Worm (Caenorhabditis elegans) whole organism, L3 larva: Measurements from ENCODE around the gene F59B10.6.

Experiments used
- R02D3.7 ChIP-seq: fragments of 150-350 bp; optimal IDR thresholded peaks from 2 replicates; lab custom pipeline; 2014; ENCODE audit warnings: missing biosample characterization, missing genetic modification characterization
- aly-2 ChIP-seq: fragments of 150-350 bp; optimal IDR thresholded peaks from 2 replicates; lab custom pipeline; 2014; ENCODE audit warnings: missing biosample characterization, missing genetic modification characterization
- ama-1 ChIP-seq: fragments of 150-350 bp; optimal IDR thresholded peaks from 2 replicates; lab custom pipeline; 2018
- ceh-28 ChIP-seq: fragments of 150-350 bp; optimal IDR thresholded peaks from 2 replicates; lab custom pipeline; 2014; ENCODE audit warnings: missing biosample characterization, missing genetic modification reagents, missing genetic modification characterization
- daf-12 ChIP-seq: fragments of 150-350 bp; optimal IDR thresholded peaks from 2 replicates; lab custom pipeline; 2014; ENCODE audit warnings: missing biosample characterization, missing genetic modification reagents, missing genetic modification characterization
- egl-27 ChIP-seq: sonication (generic microtip); optimal IDR thresholded peaks from 4 replicates; lab custom pipeline; 2017; ENCODE audit warnings: missing biosample characterization, missing genetic modification reagents, missing genetic modification characterization
- egl-5 ChIP-seq: fragments of 150-350 bp; optimal IDR thresholded peaks from 2 replicates; lab custom pipeline; 2017; ENCODE audit warnings: missing biosample characterization, missing genetic modification reagents, missing genetic modification characterization, inconsistent platforms
- elt-1 ChIP-seq: fragments of 150-350 bp; optimal IDR thresholded peaks from 2 replicates; lab custom pipeline; 2014; ENCODE audit warnings: missing biosample characterization, missing genetic modification characterization
- elt-2 ChIP-seq: sonication (generic microtip); optimal IDR thresholded peaks from 2 replicates; lab custom pipeline; 2016; ENCODE audit warnings: missing genetic modification reagents, mild to moderate bottlenecking, missing genetic modification characterization, missing compliant biosample characterization
- elt-3 ChIP-seq, 3 experiments: fragments of 150-350 bp in 1 of 3; sonication (generic microtip) in 2 of 3; optimal IDR thresholded peaks; 2 replicates in 2 of 3; 4 replicates in 1 of 3; lab custom pipeline; 2014 to 2017; ENCODE audit warnings: missing biosample characterization in 3 of 3, missing genetic modification characterization in 3 of 3
- eor-1 ChIP-seq, 2 experiments: fragments of 150-350 bp; optimal IDR thresholded peaks; 2 replicates each; lab custom pipeline; 2014 to 2018; ENCODE audit warnings: missing biosample characterization in 2 of 2, missing genetic modification characterization in 2 of 2
- fkh-10 ChIP-seq: sonication (generic microtip); optimal IDR thresholded peaks from 2 replicates; lab custom pipeline; 2017; ENCODE audit warnings: missing biosample characterization, missing genetic modification reagents, missing genetic modification characterization
- fkh-2 ChIP-seq: fragments of 150-350 bp; optimal IDR thresholded peaks from 2 replicates; lab custom pipeline; 2014; ENCODE audit warnings: missing biosample characterization, missing genetic modification reagents, missing genetic modification characterization
- fos-1 ChIP-seq: fragments of 150-350 bp; optimal IDR thresholded peaks from 2 replicates; lab custom pipeline; 2014; ENCODE audit warnings: missing biosample characterization, missing genetic modification characterization
- hmg-11 ChIP-seq: sonication (generic microtip); optimal IDR thresholded peaks from 2 replicates; lab custom pipeline; 2016; ENCODE audit warnings: missing genetic modification characterization, missing compliant biosample characterization
- jun-1 ChIP-seq: fragments of 150-350 bp; optimal IDR thresholded peaks from 2 replicates; lab custom pipeline; 2014; ENCODE audit warnings: missing biosample characterization, missing genetic modification reagents, missing genetic modification characterization
- lin-15B ChIP-seq: fragments of 150-350 bp; optimal IDR thresholded peaks from 2 replicates; lab custom pipeline; 2014; ENCODE audit warnings: missing biosample characterization, missing genetic modification characterization
- lin-39 ChIP-seq: fragments of 150-350 bp; optimal IDR thresholded peaks from 2 replicates; lab custom pipeline; 2018; ENCODE audit warnings: missing biosample characterization, missing genetic modification reagents, missing genetic modification characterization
- lsy-12 ChIP-seq: sonication (generic microtip); optimal IDR thresholded peaks from 2 replicates; lab custom pipeline; 2016; ENCODE audit warnings: mild to moderate bottlenecking, missing genetic modification characterization, missing compliant biosample characterization
- mdl-1 ChIP-seq: fragments of 150-350 bp; optimal IDR thresholded peaks from 2 replicates; lab custom pipeline; 2014; ENCODE audit warnings: missing biosample characterization, missing genetic modification characterization
- mml-1 ChIP-seq: fragments of 150-350 bp; sonication (generic microtip); optimal IDR thresholded peaks from 3 replicates; lab custom pipeline; 2014; ENCODE audit warnings: missing biosample characterization, missing genetic modification characterization
- nfya-1 ChIP-seq: sonication (generic microtip); optimal IDR thresholded peaks from 2 replicates; lab custom pipeline; 2017; ENCODE audit warnings: missing genetic modification characterization, mild to moderate bottlenecking, missing compliant biosample characterization, antibody characterized with exemption, moderate library complexity; ENCODE audit not compliant: insufficient read depth
- nhr-11 ChIP-seq: fragments of 150-350 bp; optimal IDR thresholded peaks from 2 replicates; lab custom pipeline; 2014; ENCODE audit warnings: missing biosample characterization, missing genetic modification characterization
- nhr-12 ChIP-seq: fragments of 150-350 bp; optimal IDR thresholded peaks from 2 replicates; lab custom pipeline; 2014; ENCODE audit warnings: missing biosample characterization, missing genetic modification characterization
- nhr-23 ChIP-seq: fragments of 150-350 bp; optimal IDR thresholded peaks from 2 replicates; lab custom pipeline; 2014; ENCODE audit warnings: missing biosample characterization, missing genetic modification reagents, missing genetic modification characterization
- nhr-237 ChIP-seq: fragments of 150-350 bp; optimal IDR thresholded peaks from 2 replicates; lab custom pipeline; 2014; ENCODE audit warnings: missing biosample characterization, missing genetic modification characterization
- nhr-25 ChIP-seq: sonication (generic microtip); optimal IDR thresholded peaks from 2 replicates; lab custom pipeline; 2017; ENCODE audit warnings: missing biosample characterization, missing genetic modification characterization
- nhr-28 ChIP-seq: fragments of 150-350 bp; optimal IDR thresholded peaks from 2 replicates; lab custom pipeline; 2014; ENCODE audit warnings: missing biosample characterization, missing genetic modification characterization
- nhr-43 ChIP-seq: sonication (generic microtip); optimal IDR thresholded peaks from 2 replicates; lab custom pipeline; 2016; ENCODE audit warnings: mild to moderate bottlenecking, missing genetic modification characterization, missing compliant biosample characterization; ENCODE audit not compliant: poor library complexity, severe bottlenecking
- nhr-67 ChIP-seq: fragments of 150-350 bp; optimal IDR thresholded peaks from 2 replicates; lab custom pipeline; 2014; ENCODE audit warnings: missing biosample characterization, missing genetic modification characterization
- nhr-76 ChIP-seq: fragments of 150-350 bp; sonication (generic microtip); optimal IDR thresholded peaks from 5 replicates; lab custom pipeline; 2014; ENCODE audit warnings: missing biosample characterization, missing genetic modification characterization
- nhr-77 ChIP-seq: fragments of 150-350 bp; optimal IDR thresholded peaks from 2 replicates; lab custom pipeline; 2014; ENCODE audit warnings: missing biosample characterization, missing genetic modification characterization
- pha-4 ChIP-seq: fragments of 150-350 bp; optimal IDR thresholded peaks from 2 replicates; lab custom pipeline; 2014; ENCODE audit warnings: missing biosample characterization, missing genetic modification reagents, missing genetic modification characterization
- pqm-1 ChIP-seq: fragments of 150-350 bp; optimal IDR thresholded peaks from 2 replicates; lab custom pipeline; 2017; ENCODE audit warnings: missing biosample characterization, missing genetic modification characterization, inconsistent platforms
- skn-1 ChIP-seq: fragments of 150-350 bp; optimal IDR thresholded peaks from 2 replicates; lab custom pipeline; 2014; ENCODE audit warnings: missing biosample characterization, missing genetic modification characterization
- snpc-4 ChIP-seq: fragments of 150-350 bp; optimal IDR thresholded peaks from 2 replicates; lab custom pipeline; 2014; ENCODE audit warnings: missing biosample characterization, missing genetic modification characterization
- tbx-2 ChIP-seq: sonication (generic microtip); optimal IDR thresholded peaks from 2 replicates; lab custom pipeline; 2016; ENCODE audit warnings: mild to moderate bottlenecking, missing genetic modification characterization, missing compliant biosample characterization
- unc-39 ChIP-seq: sonication (generic microtip); optimal IDR thresholded peaks from 4 replicates; lab custom pipeline; 2017; ENCODE audit warnings: missing biosample characterization, missing genetic modification characterization
- unc-62 ChIP-seq: fragments of 150-350 bp; sonication (generic microtip); optimal IDR thresholded peaks from 4 replicates; lab custom pipeline; 2014; ENCODE audit warnings: missing biosample characterization, missing genetic modification reagents, missing genetic modification characterization
- zag-1 ChIP-seq: fragments of 150-350 bp; optimal IDR thresholded peaks from 2 replicates; lab custom pipeline; 2014; ENCODE audit warnings: missing biosample characterization, missing genetic modification characterization
- ztf-11 ChIP-seq: fragments of 150-350 bp; optimal IDR thresholded peaks from 2 replicates; lab custom pipeline; 2014; ENCODE audit warnings: missing biosample characterization, missing genetic modification characterization
- ztf-4 ChIP-seq: fragments of 150-350 bp; optimal IDR thresholded peaks from 2 replicates; lab custom pipeline; 2014; ENCODE audit warnings: missing biosample characterization, missing genetic modification characterization

F59B10.6 gene

DNA sequence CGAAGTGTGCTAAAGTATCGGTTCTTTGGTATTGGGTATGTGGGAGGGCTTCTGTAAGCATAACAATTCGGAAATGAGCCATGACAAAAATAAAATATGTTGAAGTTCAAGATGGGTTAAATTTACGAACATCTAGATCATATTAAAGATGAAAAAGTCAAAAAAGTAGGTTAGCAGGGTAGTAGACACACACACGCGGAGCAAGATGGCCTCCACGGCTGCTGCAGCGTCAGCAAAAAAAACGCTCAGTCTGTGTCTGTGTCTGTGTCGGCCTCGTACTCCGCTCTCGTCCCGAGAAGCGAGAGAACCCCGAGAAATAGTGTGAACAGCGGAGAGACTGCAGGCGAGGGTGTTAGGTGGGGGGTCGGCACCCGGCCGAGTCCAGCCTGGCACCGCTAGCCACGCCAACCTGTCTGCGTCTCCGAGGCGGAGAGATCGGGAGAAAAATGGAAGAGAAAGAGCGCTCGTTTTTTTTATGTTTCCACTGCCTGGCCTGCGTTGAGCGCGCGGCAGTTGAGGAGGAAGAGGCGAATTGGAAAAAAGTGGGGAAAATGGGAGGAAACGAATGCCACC lies 21.7 kb downstream of the F59B10.6 start, which contains the start of gene myrf-1 (continued):
- TF ChIP-seq elt-2 = peak; percentile 80
- TF ChIP-seq, all 47 proteins: peak for 31

DNA sequence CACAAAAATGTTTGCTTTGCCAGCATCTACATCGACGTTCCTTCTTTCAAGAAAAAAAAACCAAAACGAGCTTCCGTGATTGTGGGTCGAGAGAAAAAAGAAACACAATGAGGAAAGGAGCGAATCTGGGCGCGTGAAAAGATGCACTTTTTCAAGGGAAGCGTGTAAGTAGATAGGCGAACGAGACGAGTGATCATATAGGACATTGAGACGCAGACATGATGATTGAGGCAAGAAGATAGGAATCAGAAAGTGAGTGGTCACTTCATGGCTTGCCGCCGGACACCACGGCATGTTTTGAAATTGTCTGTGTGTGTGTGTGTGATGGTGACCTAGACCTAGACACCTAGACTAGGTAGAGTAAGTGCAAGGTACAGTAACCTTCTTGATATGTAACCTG lies 22.7 kb downstream of the F59B10.6 start:
- TF ChIP-seq elt-1 (tag; lab: Kevin White, UChicago) = peak; percentile 59
- peak; percentile 39 for TF ChIP-seq mdl-1 (tag; lab: Kevin White, UChicago)
- no peak for TF ChIP-seq eor-1 (tag; optimal IDR thresholded peaks at IDR 0.05; lab: Kevin White, UChicago)
- peak; percentile 77 for TF ChIP-seq unc-62 (GFP tag; lab: Kevin White, UChicago)
- TF ChIP-seq mml-1 (tag; lab: Kevin White, UChicago) = no peak
- peak; percentile 67 for TF ChIP-seq ama-1 (lab: Kevin White, UChicago)
- peak; percentile 52 for TF ChIP-seq lin-15B (tag; lab: Kevin White, UChicago)
- TF ChIP-seq jun-1 = no peak
- TF ChIP-seq unc-39 (tag; lab: Kevin White, UChicago) = no peak
- no peak for TF ChIP-seq zag-1 (tag; lab: Kevin White, UChicago)
- TF ChIP-seq daf-12 = no peak
- TF ChIP-seq pha-4 (tag; lab: Kevin White, UChicago) = peak; percentile 9
- TF ChIP-seq hmg-11 = peak; percentile 51
- TF ChIP-seq nfya-1 (tag; lab: Kevin White, UChicago) = peak; percentile 79
- TF ChIP-seq tbx-2 (tag; lab: Kevin White, UChicago) = no peak
- TF ChIP-seq nhr-23 (tag; lab: Kevin White, UChicago) = peak; percentile 55
- TF ChIP-seq elt-2 = no peak
- TF ChIP-seq egl-5 (tag; lab: Kevin White, UChicago) = peak; percentile 51
- peak; percentile 30 for TF ChIP-seq ceh-28
- peak; percentile 69 for TF ChIP-seq skn-1 (tag; lab: Kevin White, UChicago)
- TF ChIP-seq lsy-12 (tag; lab: Kevin White, UChicago) = peak; percentile 46
- peak; percentile 22 for TF ChIP-seq R02D3.7
- no peak for TF ChIP-seq aly-2
- peak; percentile 50 for TF ChIP-seq lin-39 (tag; lab: Kevin White, UChicago)
- TF ChIP-seq nhr-11 = no peak
- TF ChIP-seq pqm-1 (tag; lab: Kevin White, UChicago) = peak; percentile 38
- TF ChIP-seq nhr-76 (tag; lab: Kevin White, UChicago) = no peak
- no peak for TF ChIP-seq fos-1 (tag; lab: Kevin White, UChicago)
- peak; percentile 83 for TF ChIP-seq nhr-25
- no peak for TF ChIP-seq fkh-2 (tag; lab: Kevin White, UChicago)
- TF ChIP-seq nhr-43 (tag; lab: Kevin White, UChicago) = peak; percentile 74
- TF ChIP-seq nhr-12 = no peak

DNA sequence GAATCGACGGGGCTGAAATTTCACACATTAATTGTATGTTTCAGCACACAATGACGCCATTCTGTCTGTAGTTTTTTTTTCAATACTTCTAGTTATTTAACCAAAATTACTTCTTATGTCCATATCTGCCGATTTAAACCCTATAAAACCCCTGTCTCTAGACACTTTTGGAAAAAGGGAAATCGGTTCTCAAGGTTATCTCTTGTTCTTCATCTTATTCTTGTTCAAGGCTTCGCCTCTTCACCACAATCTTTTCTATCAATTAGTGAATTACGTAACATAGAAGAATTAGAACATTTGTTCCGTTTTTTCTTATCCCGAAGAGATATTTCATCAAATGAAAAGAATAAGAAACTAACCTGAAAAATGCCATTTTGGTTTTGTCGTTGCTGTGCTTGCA lies 23.6 kb downstream of the F59B10.6 start:
- peak; percentile 76 for TF ChIP-seq nhr-25
- no peak for TF ChIP-seq mml-1 (tag; lab: Kevin White, UChicago)
- TF ChIP-seq pqm-1 (tag; lab: Kevin White, UChicago) = no peak
- peak; percentile 82 for TF ChIP-seq nhr-23 (tag; lab: Kevin White, UChicago)
- no peak for TF ChIP-seq zag-1 (tag; lab: Kevin White, UChicago)
- no peak for TF ChIP-seq skn-1 (tag; lab: Kevin White, UChicago)
- no peak for TF ChIP-seq mdl-1 (tag; lab: Kevin White, UChicago)
- TF ChIP-seq daf-12 = no peak
- no peak for TF ChIP-seq ceh-28
- TF ChIP-seq fkh-10 (GFP tag; lab: Kevin White, UChicago) = no peak
- TF ChIP-seq elt-3 (tag; optimal IDR thresholded peaks at IDR 0.05; lab: Kevin White, UChicago) = peak in 1 of 3 experiments; percentile 16
- TF ChIP-seq, all 47 proteins: peak for 3

DNA sequence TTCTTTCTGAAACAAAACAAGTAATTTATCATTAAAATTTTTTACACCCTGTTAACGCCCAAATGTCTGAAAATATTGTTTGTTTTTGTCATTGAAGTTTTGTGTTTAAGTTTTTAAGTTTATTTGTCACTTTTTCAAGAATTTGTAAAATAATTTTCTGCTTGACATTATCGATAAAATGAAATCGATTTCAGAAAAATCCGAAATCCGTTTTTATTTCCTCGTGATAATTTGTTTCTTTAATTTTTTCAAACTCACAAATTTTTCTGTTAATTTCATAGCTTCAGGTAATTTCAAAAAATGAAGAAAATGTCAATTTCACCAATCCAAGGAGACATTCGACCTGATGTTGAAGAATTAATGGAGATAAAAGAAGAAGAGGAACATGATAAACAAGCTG lies 28.4 kb downstream of the F59B10.6 start, which contains the start of gene ZK666.12:
ZK666.12 (plus strand) TSS at position 301 of the 400 bp plus-strand sequence.
- TF ChIP-seq snpc-4 (tag; lab: Kevin White, UChicago) (no peak), nhr-77 (no peak), fkh-10 (GFP tag; lab: Kevin White, UChicago) (no peak), nhr-76 (tag; lab: Kevin White, UChicago) (no peak), zag-1 (tag; lab: Kevin White, UChicago) (no peak), lin-39 (tag; lab: Kevin White, UChicago) (no peak), ztf-11 (no peak), nhr-237 (tag; lab: Kevin White, UChicago) (no peak), nhr-12 (no peak), lsy-12 (tag; lab: Kevin White, UChicago) (no peak), daf-12 (no peak), ztf-4 (tag; lab: Kevin White, UChicago) (no peak), nhr-67 (tag; lab: Kevin White, UChicago) (no peak), tbx-2 (tag; lab: Kevin White, UChicago) (no peak), egl-27 (tag; lab: Kevin White, UChicago) (no peak), unc-39 (tag; lab: Kevin White, UChicago) (no peak), nhr-28 (no peak), elt-1 (tag; lab: Kevin White, UChicago) (no peak), pqm-1 (tag; lab: Kevin White, UChicago) (no peak)
- TF ChIP-seq, all 47 proteins: peak for 0
